Worm (Caenorhabditis elegans) whole organism, L2 larva: ENCODE data around the gene cyp-33C2.
"Not testable (repeated sequence)": the region's sequence is repeated elsewhere in the genome, so short reads cannot be mapped to it uniquely, and the experiment has no call there.

ENCODE experiments used
- F13H6.1 ChIP-seq: sonication (generic microtip); optimal IDR thresholded peaks from 2 replicates; lab custom pipeline; 2016; ENCODE audit warnings: missing genetic modification characterization, missing compliant biosample characterization
- alr-1 ChIP-seq: fragments of 150-350 bp; optimal IDR thresholded peaks from 2 replicates; lab custom pipeline; 2014; ENCODE audit warnings: missing biosample characterization, missing genetic modification characterization
- aly-2 ChIP-seq: fragments of 150-350 bp; optimal IDR thresholded peaks from 2 replicates; lab custom pipeline; 2014; ENCODE audit warnings: missing biosample characterization, missing genetic modification characterization
- ama-1 ChIP-seq: fragments of 150-350 bp; optimal IDR thresholded peaks from 2 replicates; lab custom pipeline; 2018; ENCODE audit warnings: inconsistent platforms
- blmp-1 ChIP-seq: sonication (generic microtip); optimal IDR thresholded peaks from 2 replicates; lab custom pipeline; 2017; ENCODE audit warnings: missing genetic modification characterization, mild to moderate bottlenecking, missing compliant biosample characterization, antibody characterized with exemption, moderate library complexity; ENCODE audit not compliant: insufficient read depth
- ceh-16 ChIP-seq: fragments of 150-350 bp; optimal IDR thresholded peaks from 2 replicates; lab custom pipeline; 2014; ENCODE audit warnings: missing biosample characterization, missing genetic modification characterization
- ceh-82 ChIP-seq: fragments of 150-350 bp; optimal IDR thresholded peaks from 2 replicates; lab custom pipeline; 2014; ENCODE audit warnings: missing biosample characterization, missing genetic modification characterization
- crh-2 ChIP-seq: sonication (generic microtip); optimal IDR thresholded peaks from 2 replicates; lab custom pipeline; 2017; ENCODE audit warnings: missing biosample characterization, missing genetic modification characterization
- elt-3 ChIP-seq: sonication (generic microtip); optimal IDR thresholded peaks from 2 replicates; lab custom pipeline; 2017; ENCODE audit warnings: missing biosample characterization, missing genetic modification characterization
- lin-11 ChIP-seq: fragments of 150-350 bp; sonication (generic microtip); optimal IDR thresholded peaks from 2 replicates; lab custom pipeline; 2014; ENCODE audit warnings: missing biosample characterization, missing genetic modification characterization, inconsistent platforms, mixed read lengths
- lin-39 ChIP-seq: fragments of 150-350 bp; optimal IDR thresholded peaks from 2 replicates; lab custom pipeline; 2014; ENCODE audit warnings: missing biosample characterization, missing genetic modification reagents, missing genetic modification characterization
- mbf-1 ChIP-seq: sonication (generic microtip); optimal IDR thresholded peaks from 2 replicates; lab custom pipeline; 2017; ENCODE audit warnings: missing biosample characterization, missing genetic modification characterization
- nhr-10 ChIP-seq: sonication (generic microtip); optimal IDR thresholded peaks from 2 replicates; lab custom pipeline; 2017; ENCODE audit warnings: missing biosample characterization, missing genetic modification characterization
- nhr-11 ChIP-seq: fragments of 150-350 bp; optimal IDR thresholded peaks from 2 replicates; lab custom pipeline; 2014; ENCODE audit warnings: missing biosample characterization, missing genetic modification characterization
- nhr-12 ChIP-seq: fragments of 150-350 bp; optimal IDR thresholded peaks from 2 replicates; lab custom pipeline; 2014; ENCODE audit warnings: missing biosample characterization, missing genetic modification characterization
- nhr-129 ChIP-seq: fragments of 150-350 bp; optimal IDR thresholded peaks from 2 replicates; lab custom pipeline; 2014; ENCODE audit warnings: missing biosample characterization, missing genetic modification characterization
- nhr-23 ChIP-seq: fragments of 150-350 bp; optimal IDR thresholded peaks from 2 replicates; lab custom pipeline; 2014; ENCODE audit warnings: missing biosample characterization, missing genetic modification reagents, missing genetic modification characterization
- nhr-25 ChIP-seq: fragments of 150-350 bp; sonication (generic microtip); optimal IDR thresholded peaks from 3 replicates; lab custom pipeline; 2014; ENCODE audit warnings: missing biosample characterization, missing genetic modification characterization
- nhr-77 ChIP-seq: fragments of 150-350 bp; optimal IDR thresholded peaks from 2 replicates; lab custom pipeline; 2014; ENCODE audit warnings: missing biosample characterization, missing genetic modification characterization
- sma-3 ChIP-seq: sonication (generic microtip); optimal IDR thresholded peaks from 2 replicates; lab custom pipeline; 2016; ENCODE audit warnings: missing genetic modification reagents, missing genetic modification characterization, missing compliant biosample characterization
- sma-9 ChIP-seq, 2 experiments: fragments of 150-350 bp in 1 of 2; sonication (generic microtip) in 1 of 2; optimal IDR thresholded peaks; 2 replicates each; lab custom pipeline; 2014 to 2016; ENCODE audit warnings: missing genetic modification characterization in 2 of 2, mild to moderate bottlenecking in 1 of 2, missing biosample characterization in 1 of 2, missing compliant biosample characterization in 1 of 2, missing genetic modification reagents in 1 of 2, moderate library complexity in 1 of 2
- snpc-4 ChIP-seq: fragments of 150-350 bp; optimal IDR thresholded peaks from 2 replicates; lab custom pipeline; 2014; ENCODE audit warnings: missing biosample characterization, missing genetic modification characterization
- zag-1 ChIP-seq: fragments of 150-350 bp; optimal IDR thresholded peaks from 2 replicates; lab custom pipeline; 2014; ENCODE audit warnings: missing biosample characterization, missing genetic modification characterization
- ztf-1 ChIP-seq: fragments of 200-800 bp; sonication (Bioruptor generic); conservative IDR thresholded peaks from 2 replicates; pipeline ENCODE4 v1.3.6; 2022; ENCODE audit warnings: missing genetic modification characterization, missing compliant biosample characterization
- ztf-11 ChIP-seq: sonication (generic microtip); optimal IDR thresholded peaks from 2 replicates; lab custom pipeline; 2017; ENCODE audit warnings: missing biosample characterization, missing genetic modification characterization
- ztf-4 ChIP-seq: fragments of 150-350 bp; optimal IDR thresholded peaks from 2 replicates; lab custom pipeline; 2014; ENCODE audit warnings: missing biosample characterization, missing genetic modification characterization

cyp-33C2 gene

DNA sequence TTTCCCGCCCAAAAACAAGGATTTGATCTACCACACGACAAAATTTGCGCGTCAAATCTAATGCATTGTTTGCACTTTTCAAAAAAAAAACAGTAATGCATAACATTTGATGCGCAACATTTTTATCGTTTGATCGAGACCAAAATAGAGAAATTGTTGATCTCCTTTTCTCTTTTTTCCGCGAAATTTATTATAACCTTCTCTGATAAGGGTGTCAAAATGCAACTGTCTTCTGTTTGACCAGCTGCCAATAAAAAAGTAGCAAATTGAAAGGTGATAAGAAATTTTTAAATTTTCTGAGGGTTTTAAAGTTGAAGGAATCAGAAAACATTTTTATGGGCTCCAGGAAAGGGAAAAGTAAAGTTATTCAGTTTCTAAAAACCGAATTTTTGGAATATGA, 46.3 kb upstream of the cyp-33C2 start:
- TF ChIP-seq ztf-11 (tag; lab: Kevin White, UChicago) (no peak), ama-1 (lab: Kevin White, UChicago) (no peak), nhr-25 (no peak)

DNA sequence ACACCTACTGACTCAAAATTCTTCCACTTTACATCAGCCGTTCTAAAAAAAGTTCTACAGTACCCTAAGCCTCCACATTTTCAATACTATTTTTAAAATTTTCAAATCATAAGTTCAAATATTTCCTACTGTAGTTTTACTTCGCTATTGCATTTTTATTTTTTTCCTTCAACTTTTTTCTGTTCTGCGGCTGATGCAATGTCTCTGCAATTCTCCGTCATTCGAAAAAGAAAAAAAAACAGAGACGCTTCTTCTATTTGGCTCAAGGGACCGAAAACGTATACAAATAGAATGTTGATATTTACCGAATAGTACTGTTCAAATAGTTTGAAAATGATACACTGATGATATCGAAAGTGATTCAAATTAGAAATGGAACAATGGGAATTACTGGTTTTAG, 45.0 kb upstream of the cyp-33C2 start:
- TF ChIP-seq nhr-10 (tag; lab: Kevin White, UChicago) = no peak
- TF ChIP-seq nhr-11 (tag; lab: Kevin White, UChicago) = no peak
- TF ChIP-seq blmp-1 = no peak
- no peak for TF ChIP-seq nhr-23
- TF ChIP-seq nhr-77 (tag; lab: Kevin White, UChicago) = no peak
- peak; percentile 98 for TF ChIP-seq nhr-129 (tag; lab: Kevin White, UChicago)

DNA sequence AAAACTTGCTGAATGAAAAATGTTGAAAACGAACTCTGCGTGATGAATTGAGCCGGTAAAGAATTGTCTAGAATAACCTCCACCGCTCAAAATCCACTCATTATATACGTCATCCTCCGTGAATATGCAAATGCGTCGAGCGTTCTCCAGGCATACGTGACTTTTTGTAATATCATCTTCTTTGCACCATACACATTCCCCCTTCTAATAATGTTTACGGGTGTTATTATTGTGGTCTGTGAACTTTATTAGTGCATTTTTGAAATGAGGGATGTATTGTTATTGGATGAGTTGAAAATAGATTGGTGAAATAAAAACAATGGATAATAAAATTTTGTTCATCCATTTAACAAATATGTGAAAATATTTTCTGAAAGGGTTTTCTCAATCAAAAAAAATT, 43.4 kb upstream of the cyp-33C2 start, which contains the start of gene F22F7.7:
Gene F22F7.7 (minus strand): TSS at position 125 of the 400 bp plus-strand sequence.
- TF ChIP-seq nhr-12 (no peak), F13H6.1 (no peak)

DNA sequence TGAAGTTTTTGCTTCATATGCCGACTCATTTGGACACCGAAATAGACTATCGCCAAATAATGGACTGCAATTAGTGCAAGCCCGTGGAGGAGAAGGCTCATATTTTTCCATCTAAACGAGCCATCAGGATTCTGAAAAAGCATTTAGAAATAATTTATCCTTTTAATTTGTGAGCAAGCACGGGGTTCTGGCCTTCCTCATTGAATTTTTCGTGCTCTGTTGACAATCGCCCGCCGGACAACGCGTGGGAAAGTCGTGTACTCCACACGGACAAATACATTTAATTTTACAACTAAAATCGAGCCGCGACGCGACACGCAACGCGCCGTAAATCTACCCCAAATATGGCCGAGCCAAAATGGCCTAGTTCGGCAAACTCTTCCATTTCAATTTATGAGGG, 38.9 kb upstream of the cyp-33C2 start, which contains the start of gene F22F7.12:
Gene F22F7.12 (minus strand): TSS at position 101 of the 400 bp plus-strand sequence.
- not testable (repeated sequence) for TF ChIP-seq F13H6.1; zag-1 (tag; lab: Kevin White, UChicago); mbf-1

DNA sequence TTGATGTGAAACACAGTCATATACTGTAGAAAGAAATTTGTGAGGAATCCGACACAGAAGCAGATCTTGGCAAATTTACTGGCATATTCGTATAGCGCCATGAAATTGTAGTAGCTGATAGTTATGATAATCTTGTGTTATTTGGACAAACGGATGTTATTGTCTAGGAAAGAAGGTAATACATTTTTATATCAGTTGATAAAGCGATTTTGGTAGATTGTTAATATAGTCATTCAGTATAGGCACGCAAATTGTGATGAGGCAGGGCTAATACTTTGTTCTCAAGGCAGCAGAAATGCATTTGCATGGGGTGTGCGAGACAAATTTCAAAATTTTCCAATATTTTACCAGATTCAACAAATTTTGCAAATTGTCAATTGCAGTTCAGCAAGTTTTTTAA, 37.2 kb upstream of the cyp-33C2 start, which contains the start of gene str-52:
Gene str-52 (minus strand): TSS at position 101 of the 400 bp plus-strand sequence.
- TF ChIP-seq ceh-16 (no peak), sma-9 (GFP tag; optimal IDR thresholded peaks at IDR 0.05; lab: Kevin White, UChicago) (no peak), sma-9 (tag; optimal IDR thresholded peaks at IDR 0.05; lab: Kevin White, UChicago) (no peak)
- TF ChIP-seq, all 48 proteins: peak for 0

DNA sequence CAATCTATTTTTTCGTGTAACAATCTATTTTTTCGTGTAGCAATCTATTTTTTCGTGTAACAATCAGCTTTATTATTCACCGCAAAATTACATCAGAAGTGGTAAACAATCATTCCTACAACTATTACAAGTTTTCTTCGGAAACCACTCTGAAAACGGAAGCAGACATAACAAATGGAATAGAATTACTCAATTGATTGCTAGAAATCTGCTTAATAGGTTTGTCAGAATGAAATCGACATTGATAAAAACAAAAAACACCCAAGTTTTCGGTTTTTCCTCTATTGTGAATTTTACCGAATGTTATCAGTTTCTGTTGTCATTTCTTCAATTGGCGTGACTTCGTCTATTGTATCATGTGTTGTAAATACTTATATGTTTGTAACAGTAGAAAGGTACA, 36.5 kb upstream of the cyp-33C2 start, which contains the start of gene srbc-20:
Gene srbc-20 (plus strand): TSS at position 301 of the 400 bp plus-strand sequence.
- no peak for TF ChIP-seq nhr-23
- no peak for TF ChIP-seq aly-2
- no peak for TF ChIP-seq crh-2 (tag; lab: Kevin White, UChicago)
- no peak for TF ChIP-seq ama-1 (lab: Kevin White, UChicago)
- TF ChIP-seq ceh-82 (tag; lab: Kevin White, UChicago) = no peak
- no peak for TF ChIP-seq elt-3 (tag; lab: Kevin White, UChicago)
- no peak for TF ChIP-seq nhr-10 (tag; lab: Kevin White, UChicago)
- TF ChIP-seq nhr-12 = no peak
- no peak for TF ChIP-seq alr-1 (tag; lab: Kevin White, UChicago)
- no peak for TF ChIP-seq snpc-4 (tag; lab: Kevin White, UChicago)
- TF ChIP-seq sma-3 (GFP tag; lab: Kevin White, UChicago) = no peak
- TF ChIP-seq ztf-1 (GFP tag; lab: Robert Waterston, UW) = no peak
- no peak for TF ChIP-seq nhr-77 (tag; lab: Kevin White, UChicago)
- no peak for TF ChIP-seq lin-11 (tag; lab: Kevin White, UChicago)
- TF ChIP-seq nhr-129 (tag; lab: Kevin White, UChicago) = no peak
- TF ChIP-seq nhr-25 = no peak
- TF ChIP-seq ztf-4 (tag; lab: Kevin White, UChicago) = no peak

DNA sequence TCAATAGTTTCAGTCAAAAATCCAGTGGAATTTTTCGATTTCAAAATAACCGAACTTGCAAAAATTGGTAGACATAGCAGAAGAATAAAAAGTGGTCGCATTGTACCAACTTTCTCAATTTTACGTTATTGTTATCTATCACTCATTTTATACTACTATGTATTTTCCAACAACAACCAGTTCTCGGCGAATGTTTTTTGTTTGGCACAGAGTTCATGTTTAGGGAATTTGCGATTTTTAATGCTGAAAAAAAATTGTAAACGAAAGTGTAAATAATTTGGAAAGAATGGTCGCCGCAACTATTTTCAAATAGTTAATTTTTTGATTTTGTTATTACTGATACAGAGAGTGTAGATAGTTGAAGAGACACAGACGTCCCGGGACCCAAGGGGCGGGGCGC, 33.9 kb upstream of the cyp-33C2 start, which contains the start of gene C45H4.21:
Gene C45H4.21 (minus strand): TSS at position 101 of the 400 bp plus-strand sequence.
- TF ChIP-seq ztf-4 (tag; lab: Kevin White, UChicago) (no peak), lin-39 (tag; lab: Kevin White, UChicago) (no peak), sma-3 (GFP tag; lab: Kevin White, UChicago) (no peak)

DNA sequence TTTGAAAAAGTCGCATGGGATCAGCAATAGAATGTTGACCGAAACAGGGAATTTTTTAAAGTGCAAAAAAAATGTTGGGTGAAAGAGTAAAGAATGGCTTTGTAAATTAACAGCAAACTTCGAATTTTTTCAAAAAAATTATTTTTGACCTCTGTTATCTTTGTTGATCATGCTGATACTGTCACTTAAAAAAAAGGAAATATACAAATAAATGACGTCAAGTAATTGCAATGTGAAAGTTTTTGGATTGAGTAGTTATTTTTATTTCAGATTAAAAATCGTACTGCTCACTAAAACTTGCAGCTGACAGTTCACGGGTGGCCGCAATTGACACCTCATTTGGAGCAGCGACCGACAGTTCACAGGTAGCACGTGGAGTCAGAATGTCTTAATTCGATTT, 32.4 kb upstream of the cyp-33C2 start, which contains the start of gene C45H4.13:
Gene C45H4.13 (minus strand): TSS at position 101 of the 400 bp plus-strand sequence.
- TF ChIP-seq ama-1 (lab: Kevin White, UChicago) = no peak
